Worm (Caenorhabditis elegans) whole organism, young adult: ENCODE results near the gene F40H3.1.

Experiments
- Y95B8A.8 ChIP-seq: fragments of 200-800 bp; sonication (Bioruptor generic); IDR thresholded peaks from 2 replicates; pipeline ENCODE4 v1.3.6; 2022; ENCODE audit warnings: missing genetic modification reagents, missing genetic modification characterization, missing compliant biosample characterization
- attf-5 ChIP-seq: fragments of 200-800 bp; sonication (Bioruptor generic); optimal IDR thresholded peaks from 2 replicates; lab custom pipeline; 2018; ENCODE audit warnings: mild to moderate bottlenecking, missing genetic modification characterization, missing compliant biosample characterization
- cebp-1 ChIP-seq, 2 experiments: fragments of 200-800 bp in 1 of 2; sonication (Bioruptor generic) in 1 of 2; sonication (generic microtip) in 1 of 2; IDR thresholded peaks in 1 of 2; optimal IDR thresholded peaks in 1 of 2; 2 replicates each; pipeline versions ENCODE4 v1.3.6 to Lab custom; 2017 to 2022; ENCODE audit warnings: missing compliant biosample characterization in 2 of 2, missing genetic modification characterization in 2 of 2, mild to moderate bottlenecking in 1 of 2, missing genetic modification reagents in 1 of 2, moderate library complexity in 1 of 2
- efl-1 ChIP-seq: fragments of 150-350 bp; optimal IDR thresholded peaks from 2 replicates; lab custom pipeline; 2014; ENCODE audit warnings: missing biosample characterization, missing genetic modification reagents, missing genetic modification characterization
- nfya-2 ChIP-seq: fragments of 200-800 bp; sonication (Bioruptor generic); IDR thresholded peaks from 2 replicates; pipeline ENCODE4 v1.3.6; 2022; ENCODE audit warnings: missing genetic modification reagents, missing genetic modification characterization, missing compliant biosample characterization
- pha-4 ChIP-seq: fragments of 150-350 bp; sonication (generic microtip); optimal IDR thresholded peaks from 2 replicates; lab custom pipeline; 2014; ENCODE audit warnings: missing biosample characterization, missing genetic modification reagents, missing genetic modification characterization
- sdz-38 ChIP-seq: sonication (generic microtip); optimal IDR thresholded peaks from 2 replicates; lab custom pipeline; 2016; ENCODE audit warnings: missing genotype, missing genetic modification characterization, missing compliant biosample characterization
- ztf-22 ChIP-seq: fragments of 200-800 bp; sonication (Bioruptor generic); optimal IDR thresholded peaks from 2 replicates; lab custom pipeline; 2018; ENCODE audit warnings: mild to moderate bottlenecking, missing genetic modification characterization, moderate library complexity, missing compliant biosample characterization

DNA sequence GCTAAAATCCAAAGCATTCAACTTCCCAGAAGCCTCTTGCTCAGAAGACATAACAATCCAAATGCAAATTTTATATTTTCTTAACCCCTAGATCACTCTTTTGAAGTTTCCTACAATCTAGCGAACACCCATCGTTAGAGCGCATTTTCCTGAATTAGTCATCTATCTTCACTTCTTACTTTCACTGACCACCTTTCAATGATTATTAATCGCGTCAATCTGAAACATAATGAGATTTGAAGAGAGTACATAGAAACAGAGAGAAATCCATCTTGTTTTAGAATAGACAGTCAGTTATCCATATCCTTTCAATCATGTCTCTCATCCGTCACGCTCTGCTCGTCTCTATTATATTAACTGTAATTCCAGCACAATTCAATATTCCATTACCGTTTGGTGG lies 8.4 kb upstream of the F40H3.1 start, which contains the start of gene F40H3.3:
- TF ChIP-seq Y95B8A.8 (GFP tag; lab: Robert Waterston, UW) = no peak
- no peak for TF ChIP-seq cebp-1 (GFP tag; IDR thresholded peaks at IDR 0.05; lab: Robert Waterston, UW)
- TF ChIP-seq cebp-1 (tag; optimal IDR thresholded peaks at IDR 0.05; lab: Kevin White, UChicago) = no peak
- TF ChIP-seq pha-4 (tag; lab: Kevin White, UChicago) = no peak
- TF ChIP-seq sdz-38 = no peak
- TF ChIP-seq nfya-2 (GFP tag; lab: Robert Waterston, UW) = no peak
- TF ChIP-seq efl-1 = no peak
- TF ChIP-seq attf-5 (GFP tag; lab: Kevin White, UChicago) = no peak
- TF ChIP-seq ztf-22 (GFP tag; lab: Kevin White, UChicago) = no peak
